Worm (Caenorhabditis elegans) whole organism, L3 larva: Measurements from ENCODE around the gene ttr-35.

Source experiments
- ceh-28 ChIP-seq: fragments of 150-350 bp; optimal IDR thresholded peaks from 2 replicates; lab custom pipeline; 2014; ENCODE audit warnings: missing biosample characterization, missing genetic modification reagents, missing genetic modification characterization
- elt-3 ChIP-seq, 3 experiments: fragments of 150-350 bp in 1 of 3; sonication (generic microtip) in 2 of 3; optimal IDR thresholded peaks; 2 replicates in 2 of 3; 4 replicates in 1 of 3; lab custom pipeline; 2014 to 2017; ENCODE audit warnings: missing biosample characterization in 3 of 3, missing genetic modification characterization in 3 of 3
- lin-39 ChIP-seq: fragments of 150-350 bp; optimal IDR thresholded peaks from 2 replicates; lab custom pipeline; 2018; ENCODE audit warnings: missing biosample characterization, missing genetic modification reagents, missing genetic modification characterization
- mdl-1 ChIP-seq: fragments of 150-350 bp; optimal IDR thresholded peaks from 2 replicates; lab custom pipeline; 2014; ENCODE audit warnings: missing biosample characterization, missing genetic modification characterization
- nhr-11 ChIP-seq: fragments of 150-350 bp; optimal IDR thresholded peaks from 2 replicates; lab custom pipeline; 2014; ENCODE audit warnings: missing biosample characterization, missing genetic modification characterization
- nhr-76 ChIP-seq: fragments of 150-350 bp; sonication (generic microtip); optimal IDR thresholded peaks from 5 replicates; lab custom pipeline; 2014; ENCODE audit warnings: missing biosample characterization, missing genetic modification characterization
- pqm-1 ChIP-seq: fragments of 150-350 bp; optimal IDR thresholded peaks from 2 replicates; lab custom pipeline; 2017; ENCODE audit warnings: missing biosample characterization, missing genetic modification characterization, inconsistent platforms
- unc-62 ChIP-seq: fragments of 150-350 bp; sonication (generic microtip); optimal IDR thresholded peaks from 4 replicates; lab custom pipeline; 2014; ENCODE audit warnings: missing biosample characterization, missing genetic modification reagents, missing genetic modification characterization

ce11 chrX:6511985-6512384 is at the start of gene ttr-35:
- no peak for TF ChIP-seq nhr-11 (tag; lab: Kevin White, UChicago)
- no peak for TF ChIP-seq lin-39 (tag; lab: Kevin White, UChicago)
- no peak for TF ChIP-seq nhr-76 (tag; lab: Kevin White, UChicago)
- no peak for TF ChIP-seq elt-3 (tag; optimal IDR thresholded peaks at IDR 0.05; lab: Kevin White, UChicago)
- TF ChIP-seq ceh-28 (tag; lab: Kevin White, UChicago) = no peak
- no peak for TF ChIP-seq mdl-1 (tag; lab: Kevin White, UChicago)
- no peak for TF ChIP-seq unc-62 (GFP tag; lab: Kevin White, UChicago)
- TF ChIP-seq pqm-1 (tag; lab: Kevin White, UChicago) = no peak
